Fruit fly (Drosophila melanogaster) whole organism, embryonic: ENCODE data around the gene Hnf4.

Experiments
- CG10147 ChIP-seq: fragments of 200-800 bp; sonication (Bioruptor generic); optimal IDR thresholded peaks from 2 replicates; lab custom pipeline; 2019; ENCODE audit warnings: missing biosample characterization, mild to moderate bottlenecking, missing genetic modification characterization, moderate library complexity
- CG10274 ChIP-seq: fragments of 200-800 bp; sonication (Bioruptor generic); optimal IDR thresholded peaks from 3 replicates; lab custom pipeline; 2017; ENCODE audit warnings: missing biosample characterization, mild to moderate bottlenecking, missing genetic modification characterization
- CG10565 ChIP-seq: fragments of 200-800 bp; sonication (Bioruptor generic); optimal IDR thresholded peaks from 3 replicates; lab custom pipeline; 2016; ENCODE audit warnings: missing biosample characterization, mild to moderate bottlenecking, missing genetic modification characterization
- CG1233 ChIP-seq: fragments of 200-800 bp; sonication (Bioruptor generic); optimal IDR thresholded peaks from 4 replicates; lab custom pipeline; 2018; ENCODE audit warnings: missing biosample characterization, mild to moderate bottlenecking, missing genetic modification characterization
- CG12659 ChIP-seq: fragments of 200-800 bp; sonication (Bioruptor generic); optimal IDR thresholded peaks from 3 replicates; lab custom pipeline; 2017; ENCODE audit warnings: mild to moderate bottlenecking, missing biosample characterization, missing genetic modification reagents, missing genetic modification characterization
- CG12744 ChIP-seq: fragments of 200-800 bp; sonication (Bioruptor generic); optimal IDR thresholded peaks from 2 replicates; lab custom pipeline; 2016; ENCODE audit warnings: missing biosample characterization, missing genetic modification characterization
- CG13424 ChIP-seq: fragments of 200-800 bp; sonication (Bioruptor generic); optimal IDR thresholded peaks from 2 replicates; lab custom pipeline; 2019; ENCODE audit warnings: missing biosample characterization, mild to moderate bottlenecking, missing genetic modification characterization, moderate library complexity
- CG14860 ChIP-seq: fragments of 200-800 bp; sonication (Bioruptor generic); IDR thresholded peaks from 3 replicates; pipeline ENCODE4 v1.3.6; 2022; ENCODE audit warnings: missing biosample characterization, missing genetic modification characterization; ENCODE audit not compliant: partially characterized antibody
- CG17829 ChIP-seq: fragments of 200-800 bp; optimal IDR thresholded peaks from 2 replicates; lab custom pipeline; 2019; ENCODE audit warnings: missing biosample characterization, mild to moderate bottlenecking, missing genetic modification characterization, moderate library complexity
- CG18599 ChIP-seq: fragments of 200-800 bp; sonication (Bioruptor generic); optimal IDR thresholded peaks from 3 replicates; lab custom pipeline; 2017; ENCODE audit warnings: missing biosample characterization, missing genetic modification characterization, mild to moderate bottlenecking, moderate library complexity, missing genetic modification reagents
- CG2129 ChIP-seq: fragments of 200-800 bp; sonication (Bioruptor generic); IDR thresholded peaks from 2 replicates; pipeline ENCODE4 v1.3.6; 2022; ENCODE audit warnings: missing biosample characterization, missing genetic modification characterization; ENCODE audit not compliant: partially characterized antibody
- CG30020 ChIP-seq: fragments of 200-800 bp; optimal IDR thresholded peaks from 2 replicates; lab custom pipeline; 2019; ENCODE audit warnings: missing biosample characterization, mild to moderate bottlenecking, missing genetic modification characterization, moderate library complexity
- CG31388 ChIP-seq: fragments of 200-800 bp; sonication (Bioruptor generic); optimal IDR thresholded peaks from 2 replicates; lab custom pipeline; 2016; ENCODE audit warnings: missing biosample characterization, missing genetic modification characterization
- CG32772 ChIP-seq: fragments of 200-800 bp; sonication (Bioruptor generic); IDR thresholded peaks from 2 replicates; pipeline ENCODE4 v1.3.6; 2022; ENCODE audit warnings: missing biosample characterization, missing genetic modification characterization
- CG34224 ChIP-seq: fragments of 200-800 bp; sonication (Bioruptor generic); IDR thresholded peaks from 3 replicates; pipeline ENCODE4 v1.3.6; 2022; ENCODE audit warnings: missing biosample characterization, missing genetic modification characterization; ENCODE audit not compliant: partially characterized antibody
- CG4404 ChIP-seq: fragments of 200-800 bp; sonication (Bioruptor generic); IDR thresholded peaks from 2 replicates; pipeline ENCODE4 v1.3.6; 2022; ENCODE audit warnings: missing biosample characterization, missing genetic modification characterization
- CG4730 ChIP-seq: fragments of 200-800 bp; sonication (Bioruptor generic); IDR thresholded peaks from 2 replicates; pipeline ENCODE4 v1.3.6; 2022; ENCODE audit warnings: missing biosample characterization, missing genetic modification characterization
- CG4820 ChIP-seq: fragments of 200-800 bp; sonication (Bioruptor generic); optimal IDR thresholded peaks from 3 replicates; lab custom pipeline; 2016; ENCODE audit warnings: missing biosample characterization, missing genetic modification characterization
- CG7271 ChIP-seq: fragments of 200-800 bp; sonication (Bioruptor generic); optimal IDR thresholded peaks from 2 replicates; lab custom pipeline; 2018; ENCODE audit warnings: missing biosample characterization, mild to moderate bottlenecking, missing genetic modification characterization, moderate library complexity
- CG8478 ChIP-seq: fragments of >200 bp; optimal IDR thresholded peaks from 2 replicates; lab custom pipeline; 2018
- CkIIα-i1 ChIP-seq: fragments of 200-800 bp; sonication (Bioruptor generic); IDR thresholded peaks from 2 replicates; pipeline ENCODE4 v1.3.6; 2022; ENCODE audit warnings: missing biosample characterization, missing genetic modification characterization
- HLH3B ChIP-seq: fragments of 200-800 bp; sonication (Bioruptor generic); IDR thresholded peaks from 2 replicates; pipeline ENCODE4 v1.3.6; 2022; ENCODE audit warnings: missing biosample characterization, missing genetic modification characterization
- Hand ChIP-seq: fragments of 200-800 bp; sonication (Bioruptor generic); optimal IDR thresholded peaks from 2 replicates; lab custom pipeline; 2017; ENCODE audit warnings: mild to moderate bottlenecking, missing biosample characterization, missing genetic modification reagents, missing genetic modification characterization
- Hey ChIP-seq: fragments of 200-800 bp; sonication (Bioruptor generic); optimal IDR thresholded peaks from 3 replicates; lab custom pipeline; 2018; ENCODE audit warnings: missing biosample characterization, mild to moderate bottlenecking, missing genetic modification characterization
- Hmx ChIP-seq: fragments of 200-800 bp; sonication (Bioruptor generic); optimal IDR thresholded peaks from 2 replicates; lab custom pipeline; 2016; ENCODE audit warnings: missing biosample characterization, missing genetic modification characterization
- Kr ChIP-seq: fragments of 200-800 bp; sonication (Bioruptor generic); optimal IDR thresholded peaks from 2 replicates; lab custom pipeline; 2017; ENCODE audit warnings: missing biosample characterization, mild to moderate bottlenecking, missing genetic modification characterization
- Nf-YC ChIP-seq: fragments of 200-800 bp; optimal IDR thresholded peaks from 3 replicates; lab custom pipeline; 2019; ENCODE audit warnings: missing biosample characterization, mild to moderate bottlenecking, missing genetic modification characterization, moderate library complexity
- Rx ChIP-seq: fragments of 200-800 bp; sonication (Bioruptor generic); IDR thresholded peaks from 2 replicates; pipeline ENCODE4 v1.3.6; 2022; ENCODE audit warnings: missing biosample characterization, missing genetic modification characterization
- Six4 ChIP-seq: fragments of 200-800 bp; sonication (Bioruptor generic); optimal IDR thresholded peaks from 2 replicates; lab custom pipeline; 2016; ENCODE audit warnings: missing biosample characterization, missing genetic modification characterization
- chif ChIP-seq, 2 experiments: fragments of 200-800 bp; sonication (Bioruptor generic); optimal IDR thresholded peaks; 3 replicates each; lab custom pipeline; 2016; ENCODE audit warnings: missing biosample characterization in 2 of 2, missing genetic modification characterization in 2 of 2
- chm ChIP-seq: fragments of 200-800 bp; sonication (Bioruptor generic); IDR thresholded peaks from 2 replicates; pipeline ENCODE4 v1.3.6; 2022; ENCODE audit warnings: missing biosample characterization, missing genetic modification characterization
- corto ChIP-seq: fragments of 200-800 bp; sonication (Bioruptor generic); optimal IDR thresholded peaks from 2 replicates; lab custom pipeline; 2016; ENCODE audit warnings: missing biosample characterization, mild to moderate bottlenecking, missing genetic modification characterization, moderate library complexity
- croc ChIP-seq: fragments of 200-800 bp; sonication (Bioruptor generic); conservative IDR thresholded peaks from 3 replicates; pipeline ENCODE4 v1.3.6; 2022; ENCODE audit warnings: missing biosample characterization, missing genetic modification characterization
- crol ChIP-seq: fragments of 200-800 bp; sonication (Bioruptor generic); IDR thresholded peaks from 2 replicates; pipeline ENCODE4 v1.3.6; 2022; ENCODE audit warnings: missing biosample characterization, missing genetic modification characterization
- cwo ChIP-seq: fragments of 200-800 bp; sonication (Bioruptor generic); optimal IDR thresholded peaks from 3 replicates; lab custom pipeline; 2017; ENCODE audit warnings: missing biosample characterization, missing genetic modification characterization, mild to moderate bottlenecking, moderate library complexity, missing genetic modification reagents
- ewg ChIP-seq: fragments of 200-800 bp; sonication (Bioruptor generic); optimal IDR thresholded peaks from 3 replicates; lab custom pipeline; 2017; ENCODE audit warnings: mild to moderate bottlenecking, missing biosample characterization, missing genetic modification reagents, missing genetic modification characterization
- gro ChIP-seq: fragments of 200-800 bp; sonication (Bioruptor generic); optimal IDR thresholded peaks from 2 replicates; lab custom pipeline; 2016; ENCODE audit warnings: missing biosample characterization, missing genetic modification characterization
- insv ChIP-seq, 2 experiments: fragments of 200-800 bp; sonication (Bioruptor generic); optimal IDR thresholded peaks; 3 replicates each; lab custom pipeline; 2016 to 2018; ENCODE audit warnings: missing biosample characterization in 2 of 2, missing genetic modification characterization in 2 of 2
- kah ChIP-seq: fragments of 200-800 bp; sonication (Bioruptor generic); optimal IDR thresholded peaks from 2 replicates; lab custom pipeline; 2018; ENCODE audit warnings: missing biosample characterization, mild to moderate bottlenecking, missing genetic modification characterization
- maf-S ChIP-seq: fragments of 200-800 bp; sonication (Bioruptor generic); optimal IDR thresholded peaks from 2 replicates; lab custom pipeline; 2016; ENCODE audit warnings: missing biosample characterization, missing genetic modification characterization
- mirr ChIP-seq: fragments of 200-800 bp; sonication (Bioruptor generic); optimal IDR thresholded peaks from 3 replicates; lab custom pipeline; 2018; ENCODE audit warnings: missing biosample characterization, mild to moderate bottlenecking, missing genetic modification characterization
- peb ChIP-seq: fragments of 200-800 bp; sonication (Bioruptor generic); IDR thresholded peaks from 2 replicates; pipeline ENCODE4 v1.3.6; 2022; ENCODE audit warnings: missing biosample characterization, missing genetic modification characterization
- psq ChIP-seq: fragments of 200-800 bp; sonication (Bioruptor generic); optimal IDR thresholded peaks from 2 replicates; lab custom pipeline; 2017; ENCODE audit warnings: missing biosample characterization, missing genetic modification characterization
- rib ChIP-seq: fragments of 200-800 bp; sonication (Bioruptor generic); IDR thresholded peaks from 2 replicates; pipeline ENCODE4 v1.3.6; 2022; ENCODE audit warnings: missing biosample characterization, missing genetic modification characterization
- sim ChIP-seq: fragments of 200-800 bp; sonication (Bioruptor generic); IDR thresholded peaks from 2 replicates; pipeline ENCODE4 v1.3.6; 2022; ENCODE audit warnings: missing biosample characterization, missing genetic modification characterization
- so ChIP-seq: fragments of 200-800 bp; sonication (Bioruptor generic); IDR thresholded peaks from 3 replicates; pipeline ENCODE4 v1.3.6; 2022; ENCODE audit warnings: missing biosample characterization, missing genetic modification characterization
- sob ChIP-seq: fragments of 200-800 bp; sonication (Bioruptor generic); IDR thresholded peaks from 2 replicates; pipeline ENCODE4 v1.3.6; 2022; ENCODE audit warnings: missing biosample characterization, missing genetic modification characterization
- sqz ChIP-seq: fragments of 200-800 bp; sonication (Bioruptor generic); optimal IDR thresholded peaks from 3 replicates; lab custom pipeline; 2018; ENCODE audit warnings: missing biosample characterization, mild to moderate bottlenecking, missing genetic modification characterization
- ssp ChIP-seq: fragments of 200-800 bp; sonication (Bioruptor generic); IDR thresholded peaks from 2 replicates; pipeline ENCODE4 v1.3.6; 2022; ENCODE audit warnings: missing biosample characterization, missing genetic modification characterization
- z ChIP-seq: fragments of 200-800 bp; sonication (Bioruptor generic); IDR thresholded peaks from 3 replicates; pipeline ENCODE4 v1.3.6; 2022; ENCODE audit warnings: missing biosample characterization, missing genetic modification characterization

The Hnf4 gene

dm6 chr2L:8692426-8693180, 16.8 kb downstream of the Hnf4 start (continued):
- TF ChIP-seq Kr (no peak), gro (GFP tag; lab: Kevin White, UChicago) (peak; percentile 38), CG10147 (GFP tag; lab: Kevin White, UChicago) (no peak), so (GFP tag; lab: Robert Waterston, UW) (0 out of 3 replicates have a peak, but pooled peaks have one; percentile 33), CG34224 (GFP tag; lab: Robert Waterston, UW) (no peak), CG12659 (GFP tag; lab: Kevin White, UChicago) (no peak), z (0 out of 3 replicates have a peak, but pooled peaks have one; percentile 30), corto (no peak), psq (GFP tag; lab: Kevin White, UChicago) (no peak), chif (GFP tag; optimal IDR thresholded peaks at IDR 0.05; lab: Kevin White, UChicago) (no peak), sqz (GFP tag; lab: Kevin White, UChicago) (no peak), croc (GFP tag; lab: Robert Waterston, UW) (no peak), insv (GFP tag; optimal IDR thresholded peaks at IDR 0.05; lab: Kevin White, UChicago) (no peak), Hmx (GFP tag; lab: Kevin White, UChicago) (no peak), sim (GFP tag; lab: Robert Waterston, UW) (no peak; the same call in 1 of the 2 replicates), CG13424 (tag; lab: Kevin White, UChicago) (peak; percentile 42), chm (GFP tag; lab: Robert Waterston, UW) (no peak), CG4730 (no peak), CG12744 (GFP tag; lab: Kevin White, UChicago) (peak; percentile 24), CG18599 (GFP tag; lab: Kevin White, UChicago) (peak; percentile 61), Six4 (GFP tag; lab: Kevin White, UChicago) (no peak), Nf-YC (no peak), CG2129 (no peak), rib (peak; percentile 91), mirr (GFP tag; lab: Kevin White, UChicago) (no peak), cwo (GFP tag; lab: Kevin White, UChicago) (peak; percentile 2), CkIIα-i1 (GFP tag; lab: Robert Waterston, UW) (no peak), Hand (peak; percentile 59), ssp (no peak), CG14860 (GFP tag; lab: Robert Waterston, UW) (no peak), CG30020 (tag; lab: Kevin White, UChicago) (no peak), Rx (GFP tag; lab: Robert Waterston, UW) (peak; percentile 19; the same call in 1 of the 2 replicates), kah (GFP tag; lab: Kevin White, UChicago) (no peak), Hey (peak; percentile 62), CG32772 (no peak), CG7271 (no peak), HLH3B (GFP tag; lab: Robert Waterston, UW) (no peak), crol (peak; percentile 50), CG10274 (GFP tag; lab: Kevin White, UChicago) (peak; percentile 19), CG4820 (GFP tag; lab: Kevin White, UChicago) (no peak), CG1233 (GFP tag; lab: Kevin White, UChicago) (peak; percentile 11), CG10565 (no peak), sob (GFP tag; lab: Robert Waterston, UW) (peak; percentile 86), CG4404 (no peak), ewg (GFP tag; lab: Kevin White, UChicago) (no peak), CG17829 (tag; lab: Kevin White, UChicago) (no peak), CG31388 (GFP tag; lab: Kevin White, UChicago) (no peak), CG8478 (lab: Kevin White, UChicago) (no peak), peb (GFP tag; lab: Robert Waterston, UW) (no peak), maf-S (GFP tag; lab: Kevin White, UChicago) (no peak)
